Fruit fly (Drosophila melanogaster) whole organism, embryonic: ENCODE results near the gene Trpgamma.
A peak's percentile ranks its signal among the peaks of the same experiment; 100 is the strongest.

Experiments used
- Aef1 ChIP-seq: fragments of 200-800 bp; sonication (Bioruptor generic); IDR thresholded peaks from 3 replicates; pipeline ENCODE4 v1.3.6; 2022; ENCODE audit warnings: missing biosample characterization, missing genetic modification characterization
- Bdp1 ChIP-seq: fragments of 200-800 bp; sonication (Bioruptor generic); optimal IDR thresholded peaks from 3 replicates; lab custom pipeline; 2016; ENCODE audit warnings: missing biosample characterization, missing genetic modification characterization
- Blimp-1 ChIP-seq: fragments of 200-800 bp; sonication (Bioruptor generic); optimal IDR thresholded peaks from 3 replicates; lab custom pipeline; 2018; ENCODE audit warnings: missing biosample characterization, missing genetic modification characterization, mild to moderate bottlenecking, moderate library complexity, missing genetic modification reagents
- BtbVII ChIP-seq: fragments of 200-800 bp; sonication (Bioruptor generic); optimal IDR thresholded peaks from 3 replicates; lab custom pipeline; 2017; ENCODE audit warnings: missing biosample characterization, mild to moderate bottlenecking, missing genetic modification characterization
- CG10209 ChIP-seq: fragments of 200-800 bp; sonication (Bioruptor generic); optimal IDR thresholded peaks from 3 replicates; lab custom pipeline; 2017; ENCODE audit warnings: missing biosample characterization, mild to moderate bottlenecking, missing genetic modification characterization, missing genetic modification reagents
- CG10979 ChIP-seq: fragments of 200-800 bp; sonication (Bioruptor generic); optimal IDR thresholded peaks from 2 replicates; lab custom pipeline; 2018; ENCODE audit warnings: missing biosample characterization, mild to moderate bottlenecking, missing genetic modification characterization, moderate library complexity
- CG11456 ChIP-seq: fragments of 200-800 bp; sonication (Bioruptor generic); IDR thresholded peaks from 3 replicates; pipeline ENCODE4 v1.3.6; 2022; ENCODE audit warnings: missing biosample characterization, missing genetic modification characterization
- CG12071 ChIP-seq: fragments of 200-800 bp; sonication (Bioruptor generic); optimal IDR thresholded peaks from 3 replicates; lab custom pipeline; 2018; ENCODE audit warnings: missing biosample characterization, mild to moderate bottlenecking, missing genetic modification characterization
- CG12659 ChIP-seq: fragments of 200-800 bp; sonication (Bioruptor generic); optimal IDR thresholded peaks from 3 replicates; lab custom pipeline; 2017; ENCODE audit warnings: mild to moderate bottlenecking, missing biosample characterization, missing genetic modification reagents, missing genetic modification characterization
- CG13123 ChIP-seq: fragments of 200-800 bp; sonication (Bioruptor generic); optimal IDR thresholded peaks from 2 replicates; lab custom pipeline; 2016; ENCODE audit warnings: missing biosample characterization, missing genetic modification characterization
- CG13775 ChIP-seq: fragments of 200-800 bp; sonication (Bioruptor generic); optimal IDR thresholded peaks from 3 replicates; lab custom pipeline; 2017; ENCODE audit warnings: missing biosample characterization, mild to moderate bottlenecking, missing genetic modification characterization
- CG14014 ChIP-seq: fragments of 200-800 bp; sonication (Bioruptor generic); IDR thresholded peaks from 2 replicates; pipeline ENCODE4 v1.3.6; 2022; ENCODE audit warnings: missing biosample characterization, missing genetic modification characterization
- CG15011 ChIP-seq: fragments of 200-800 bp; sonication (Bioruptor generic); optimal IDR thresholded peaks from 3 replicates; lab custom pipeline; 2018; ENCODE audit warnings: missing biosample characterization, mild to moderate bottlenecking, missing genetic modification characterization
- CG18262 ChIP-seq: fragments of 200-800 bp; optimal IDR thresholded peaks from 3 replicates; lab custom pipeline; 2019; ENCODE audit warnings: missing biosample characterization, mild to moderate bottlenecking, missing genetic modification characterization, moderate library complexity
- CG30403 ChIP-seq: fragments of 200-800 bp; sonication (Bioruptor generic); optimal IDR thresholded peaks from 3 replicates; lab custom pipeline; 2016; ENCODE audit warnings: missing biosample characterization, missing genetic modification characterization
- CG43689 ChIP-seq: fragments of 200-800 bp; sonication (Bioruptor generic); IDR thresholded peaks from 2 replicates; pipeline ENCODE4 v1.3.6; 2022; ENCODE audit warnings: missing biosample characterization, missing genetic modification characterization
- CG4424 ChIP-seq: fragments of 200-800 bp; sonication (Bioruptor generic); optimal IDR thresholded peaks from 3 replicates; lab custom pipeline; 2016; ENCODE audit warnings: missing biosample characterization, missing genetic modification characterization
- CG4730 ChIP-seq: fragments of 200-800 bp; sonication (Bioruptor generic); IDR thresholded peaks from 2 replicates; pipeline ENCODE4 v1.3.6; 2022; ENCODE audit warnings: missing biosample characterization, missing genetic modification characterization
- CG6175 ChIP-seq: fragments of 200-800 bp; sonication (Bioruptor generic); IDR thresholded peaks from 3 replicates; pipeline ENCODE4 v1.3.6; 2022; ENCODE audit warnings: missing biosample characterization, missing genetic modification characterization
- CG6654 ChIP-seq: fragments of 200-800 bp; sonication (Bioruptor generic); optimal IDR thresholded peaks from 2 replicates; lab custom pipeline; 2017; ENCODE audit warnings: missing biosample characterization, mild to moderate bottlenecking, missing genetic modification characterization
- CG6765 ChIP-seq: fragments of 200-800 bp; sonication (Bioruptor generic); optimal IDR thresholded peaks from 3 replicates; lab custom pipeline; 2017; ENCODE audit warnings: missing biosample characterization, mild to moderate bottlenecking, missing genetic modification characterization
- CG6854 ChIP-seq: fragments of 200-800 bp; sonication (Bioruptor generic); optimal IDR thresholded peaks from 3 replicates; lab custom pipeline; 2017; ENCODE audit warnings: missing biosample characterization, mild to moderate bottlenecking, missing genetic modification characterization
- CG7928 ChIP-seq: fragments of 200-800 bp; sonication (Bioruptor generic); optimal IDR thresholded peaks from 2 replicates; lab custom pipeline; 2017; ENCODE audit warnings: missing biosample characterization, mild to moderate bottlenecking, missing genetic modification characterization
- H2.0 ChIP-seq: fragments of 200-800 bp; sonication (Bioruptor generic); IDR thresholded peaks from 2 replicates; pipeline ENCODE4 v1.3.6; 2022; ENCODE audit warnings: missing biosample characterization, missing genetic modification characterization
- Hr3 ChIP-seq: fragments of 200-800 bp; sonication (Bioruptor generic); optimal IDR thresholded peaks from 3 replicates; lab custom pipeline; 2016; ENCODE audit warnings: missing biosample characterization, missing genetic modification characterization
- Hr51 ChIP-seq, 2 experiments: fragments of 200-800 bp; sonication (Bioruptor generic); optimal IDR thresholded peaks; 2 replicates in 1 of 2; 3 replicates in 1 of 2; lab custom pipeline; 2016 to 2018; ENCODE audit warnings: missing biosample characterization in 2 of 2, missing genetic modification characterization in 2 of 2, mild to moderate bottlenecking in 1 of 2, moderate library complexity in 1 of 2
- MESR4 ChIP-seq: fragments of 200-800 bp; sonication (Bioruptor generic); optimal IDR thresholded peaks from 2 replicates; lab custom pipeline; 2018; ENCODE audit warnings: missing biosample characterization, mild to moderate bottlenecking, missing genetic modification characterization, moderate library complexity
- NC2β ChIP-seq: fragments of 200-800 bp; sonication (Bioruptor generic); optimal IDR thresholded peaks from 2 replicates; lab custom pipeline; 2016; ENCODE audit warnings: missing biosample characterization, missing genetic modification characterization
- Neu2 ChIP-seq: fragments of 200-800 bp; sonication (Bioruptor generic); optimal IDR thresholded peaks from 3 replicates; lab custom pipeline; 2016; ENCODE audit warnings: missing biosample characterization, missing genetic modification characterization, borderline replicate concordance
- Rx ChIP-seq: fragments of 200-800 bp; sonication (Bioruptor generic); IDR thresholded peaks from 2 replicates; pipeline ENCODE4 v1.3.6; 2022; ENCODE audit warnings: missing biosample characterization, missing genetic modification characterization
- Sox102F ChIP-seq: fragments of 200-800 bp; sonication (Bioruptor generic); optimal IDR thresholded peaks from 2 replicates; lab custom pipeline; 2018; ENCODE audit warnings: missing biosample characterization, mild to moderate bottlenecking, missing genetic modification characterization, moderate library complexity
- Sry-β ChIP-seq: fragments of 200-800 bp; sonication (Bioruptor generic); optimal IDR thresholded peaks from 2 replicates; lab custom pipeline; 2018; ENCODE audit warnings: missing biosample characterization, mild to moderate bottlenecking, missing genetic modification characterization, moderate library complexity
- Sry-δ ChIP-seq: fragments of 200-800 bp; sonication (Bioruptor generic); optimal IDR thresholded peaks from 2 replicates; lab custom pipeline; 2016; ENCODE audit warnings: missing biosample characterization, missing genetic modification characterization
- Usf ChIP-seq: fragments of 200-800 bp; sonication (Bioruptor generic); optimal IDR thresholded peaks from 2 replicates; lab custom pipeline; 2017; ENCODE audit warnings: missing genotype, missing biosample characterization, missing genetic modification characterization
- al ChIP-seq: fragments of 200-800 bp; sonication (Bioruptor generic); IDR thresholded peaks from 2 replicates; pipeline ENCODE4 v1.3.6; 2022; ENCODE audit warnings: missing biosample characterization, missing genetic modification characterization
- btn ChIP-seq: fragments of 200-800 bp; sonication (Bioruptor generic); optimal IDR thresholded peaks from 2 replicates; lab custom pipeline; 2016; ENCODE audit warnings: missing biosample characterization, missing genetic modification characterization
- corto ChIP-seq: fragments of 200-800 bp; sonication (Bioruptor generic); optimal IDR thresholded peaks from 2 replicates; lab custom pipeline; 2016; ENCODE audit warnings: missing biosample characterization, mild to moderate bottlenecking, missing genetic modification characterization, moderate library complexity
- crol ChIP-seq: fragments of 200-800 bp; sonication (Bioruptor generic); IDR thresholded peaks from 2 replicates; pipeline ENCODE4 v1.3.6; 2022; ENCODE audit warnings: missing biosample characterization, missing genetic modification characterization
- dysf ChIP-seq: fragments of 200-800 bp; sonication (Bioruptor generic); IDR thresholded peaks from 3 replicates; pipeline ENCODE4 v1.3.6; 2022; ENCODE audit warnings: missing biosample characterization, missing genetic modification characterization
- en ChIP-seq: fragments of 200-800 bp; sonication (Bioruptor generic); optimal IDR thresholded peaks from 2 replicates; lab custom pipeline; 2016; ENCODE audit warnings: missing biosample characterization, missing genetic modification characterization
- gem ChIP-seq: fragments of 200-800 bp; sonication (Bioruptor generic); optimal IDR thresholded peaks from 2 replicates; lab custom pipeline; 2019; ENCODE audit warnings: missing biosample characterization, mild to moderate bottlenecking, missing genetic modification characterization, moderate library complexity
- insv ChIP-seq, 2 experiments: fragments of 200-800 bp; sonication (Bioruptor generic); optimal IDR thresholded peaks; 3 replicates each; lab custom pipeline; 2016 to 2018; ENCODE audit warnings: missing biosample characterization in 2 of 2, missing genetic modification characterization in 2 of 2
- odd ChIP-seq: fragments of 200-800 bp; sonication (Bioruptor generic); optimal IDR thresholded peaks from 2 replicates; lab custom pipeline; 2017; ENCODE audit warnings: missing biosample characterization, mild to moderate bottlenecking, missing genetic modification characterization
- pan ChIP-seq, 4 experiments: fragments of >200 bp in 3 of 4; fragments of 200-800 bp in 1 of 4; sonication (Bioruptor generic) in 1 of 4; optimal IDR thresholded peaks in 3 of 4; IDR thresholded peaks in 1 of 4; 2 replicates each; pipeline versions ENCODE4 v1.3.6 to Lab custom; 2017 to 2022; ENCODE audit warnings: missing biosample characterization in 2 of 4, missing genetic modification characterization in 2 of 4, mixed read lengths in 1 of 4
- pnt ChIP-seq: fragments of 200-800 bp; sonication (Bioruptor generic); optimal IDR thresholded peaks from 3 replicates; lab custom pipeline; 2016; ENCODE audit warnings: missing biosample characterization, missing genetic modification characterization
- schlank ChIP-seq: fragments of 200-800 bp; sonication (Bioruptor generic); optimal IDR thresholded peaks from 2 replicates; lab custom pipeline; 2018; ENCODE audit warnings: missing biosample characterization, mild to moderate bottlenecking, missing genetic modification characterization
- sim ChIP-seq: fragments of 200-800 bp; sonication (Bioruptor generic); IDR thresholded peaks from 2 replicates; pipeline ENCODE4 v1.3.6; 2022; ENCODE audit warnings: missing biosample characterization, missing genetic modification characterization
- twi ChIP-seq: fragments of 200-800 bp; optimal IDR thresholded peaks from 2 replicates; lab custom pipeline; 2019; ENCODE audit warnings: missing biosample characterization, mild to moderate bottlenecking, missing genetic modification characterization, moderate library complexity
- vfl ChIP-seq: fragments of 200-800 bp; sonication (Bioruptor generic); optimal IDR thresholded peaks from 2 replicates; lab custom pipeline; 2016; ENCODE audit warnings: missing biosample characterization, missing genetic modification characterization
- zfh2 ChIP-seq: fragments of 200-800 bp; sonication (Bioruptor generic); optimal IDR thresholded peaks from 2 replicates; lab custom pipeline; 2016; ENCODE audit warnings: missing biosample characterization, missing genetic modification characterization

Trpgamma gene

DNA sequence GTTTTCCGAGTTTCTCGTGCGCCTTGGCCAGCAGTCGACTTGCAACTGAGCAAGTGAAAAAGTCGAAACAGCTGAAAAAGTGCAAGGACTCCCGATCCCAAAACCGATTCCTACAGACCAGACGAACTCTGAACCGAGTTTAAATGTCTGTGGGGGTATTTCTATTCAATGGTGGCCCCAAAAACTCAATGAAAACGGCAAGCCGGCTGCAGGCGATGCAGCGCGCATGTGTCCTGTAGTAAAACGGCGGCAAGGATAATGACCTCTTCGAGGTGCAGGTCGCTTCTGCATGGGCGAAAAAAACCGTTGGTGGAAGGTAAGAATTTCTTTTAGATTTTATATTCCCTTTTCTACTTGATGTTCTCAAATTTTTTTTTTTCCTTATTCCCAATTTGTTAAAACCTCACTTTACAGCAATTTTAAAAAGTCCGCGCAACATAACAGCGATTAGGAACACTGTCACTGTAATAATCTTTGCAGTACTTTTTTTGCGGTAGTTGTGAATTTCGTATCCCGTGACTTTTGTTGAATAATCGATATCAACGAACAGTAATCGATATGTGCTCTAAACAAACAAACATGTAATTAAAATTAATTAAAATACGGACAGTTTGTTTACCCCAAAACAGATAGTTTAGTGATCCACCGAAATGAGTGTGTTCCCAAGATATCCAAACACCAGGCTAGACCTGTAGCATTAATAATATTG is at the start of gene Trpgamma, which contains the start of gene her (continued):
- TF ChIP-seq pan (optimal IDR thresholded peaks at IDR 0.05; lab: Kevin White, UChicago) (no peak), pan (GFP tag; optimal IDR thresholded peaks at IDR 0.05 in 1 of 2, IDR thresholded peaks at IDR 0.05 in 1 of 2) (no peak), CG11456 (GFP tag; lab: Robert Waterston, UW) (no peak), Sox102F (GFP tag; lab: Kevin White, UChicago) (no peak), CG14014 (GFP tag; lab: Robert Waterston, UW) (no peak), CG6765 (GFP tag; lab: Kevin White, UChicago) (no peak), Usf (GFP tag; lab: Kevin White, UChicago) (no peak), CG4730 (GFP tag; lab: Robert Waterston, UW) (no peak), insv (GFP tag; optimal IDR thresholded peaks at IDR 0.05; lab: Kevin White, UChicago) (no peak), MESR4 (GFP tag; lab: Kevin White, UChicago) (peak; percentile 72), CG18262 (tag; lab: Kevin White, UChicago) (no peak), Neu2 (GFP tag; lab: Kevin White, UChicago) (no peak), CG7928 (GFP tag; lab: Kevin White, UChicago) (peak; percentile 46), CG12071 (GFP tag; lab: Kevin White, UChicago) (no peak), CG10209 (GFP tag; lab: Kevin White, UChicago) (no peak), CG6654 (GFP tag; lab: Kevin White, UChicago) (no peak), Sry-β (GFP tag; lab: Kevin White, UChicago) (no peak), Aef1 (GFP tag; lab: Robert Waterston, UW) (no peak), corto (GFP tag; lab: Kevin White, UChicago) (no peak), BtbVII (GFP tag; lab: Kevin White, UChicago) (no peak), CG12659 (peak; percentile 65), Rx (GFP tag; lab: Robert Waterston, UW) (no peak), schlank (no peak), H2.0 (GFP tag; lab: Robert Waterston, UW) (no peak), NC2β (GFP tag; lab: Kevin White, UChicago) (no peak), al (GFP tag; lab: Robert Waterston, UW) (no peak), sim (no peak), twi (no peak), Bdp1 (GFP tag; lab: Kevin White, UChicago) (no peak), CG6175 (GFP tag; lab: Robert Waterston, UW) (no peak), CG10979 (no peak), dysf (GFP tag; lab: Robert Waterston, UW) (no peak), CG13775 (GFP tag; lab: Kevin White, UChicago) (no peak), Blimp-1 (no peak), pnt (GFP tag; lab: Kevin White, UChicago) (no peak), zfh2 (peak; percentile 15), en (GFP tag; lab: Kevin White, UChicago) (no peak), crol (GFP tag; lab: Robert Waterston, UW) (no peak), CG13123 (no peak), CG43689 (GFP tag; lab: Robert Waterston, UW) (no peak), vfl (GFP tag; lab: Kevin White, UChicago) (no peak), odd (GFP tag; lab: Kevin White, UChicago) (no peak), Hr51 (GFP tag; optimal IDR thresholded peaks at IDR 0.05; lab: Kevin White, UChicago) (no peak), Sry-δ (GFP tag; lab: Kevin White, UChicago) (peak; percentile 81), CG15011 (GFP tag; lab: Kevin White, UChicago) (no peak), btn (no peak), CG30403 (GFP tag; lab: Kevin White, UChicago) (peak; percentile 0), CG6854 (GFP tag; lab: Kevin White, UChicago) (no peak), CG4424 (GFP tag; lab: Kevin White, UChicago) (no peak), gem (tag; lab: Kevin White, UChicago) (no peak), Hr3 (GFP tag; lab: Kevin White, UChicago) (no peak)
